Fruit fly (Drosophila melanogaster) whole organism, embryonic: Measurements from ENCODE around the gene Syp.

Experiments
- Adf1 ChIP-seq: fragments of 200-800 bp; sonication (Bioruptor generic); IDR thresholded peaks from 2 replicates; pipeline ENCODE4 v1.3.6; 2022; ENCODE audit warnings: missing biosample characterization, missing genetic modification characterization
- Aef1 ChIP-seq: fragments of 200-800 bp; sonication (Bioruptor generic); IDR thresholded peaks from 3 replicates; pipeline ENCODE4 v1.3.6; 2022; ENCODE audit warnings: missing biosample characterization, missing genetic modification characterization
- CG11247 ChIP-seq: fragments of 200-800 bp; sonication (Bioruptor generic); IDR thresholded peaks from 2 replicates; pipeline ENCODE4 v1.3.6; 2022; ENCODE audit warnings: missing biosample characterization, missing genetic modification characterization
- CG12659 ChIP-seq: fragments of 200-800 bp; sonication (Bioruptor generic); optimal IDR thresholded peaks from 3 replicates; lab custom pipeline; 2017; ENCODE audit warnings: mild to moderate bottlenecking, missing biosample characterization, missing genetic modification reagents, missing genetic modification characterization
- CG12769 ChIP-seq: fragments of 200-800 bp; sonication (Bioruptor generic); optimal IDR thresholded peaks from 2 replicates; lab custom pipeline; 2019; ENCODE audit warnings: missing biosample characterization, mild to moderate bottlenecking, missing genetic modification characterization, moderate library complexity
- CG13894 ChIP-seq: fragments of 200-800 bp; sonication (Bioruptor generic); optimal IDR thresholded peaks from 3 replicates; lab custom pipeline; 2018; ENCODE audit warnings: missing biosample characterization, mild to moderate bottlenecking, missing genetic modification characterization, moderate library complexity
- CG18599 ChIP-seq: fragments of 200-800 bp; sonication (Bioruptor generic); optimal IDR thresholded peaks from 3 replicates; lab custom pipeline; 2017; ENCODE audit warnings: missing biosample characterization, missing genetic modification characterization, mild to moderate bottlenecking, moderate library complexity, missing genetic modification reagents
- CG18619 ChIP-seq: fragments of 200-800 bp; sonication (Bioruptor generic); optimal IDR thresholded peaks from 3 replicates; lab custom pipeline; 2017; ENCODE audit warnings: missing biosample characterization, mild to moderate bottlenecking, missing genetic modification characterization
- CG34422 ChIP-seq: fragments of 200-800 bp; sonication (Bioruptor generic); IDR thresholded peaks from 3 replicates; pipeline ENCODE4 v1.3.6; 2022; ENCODE audit warnings: missing biosample characterization, missing genetic modification characterization
- CG3726 ChIP-seq: fragments of 200-800 bp; sonication (Bioruptor generic); IDR thresholded peaks from 3 replicates; pipeline ENCODE4, ENCODE4 v1.3.6; 2022; ENCODE audit warnings: missing biosample characterization, missing genetic modification characterization
- CG42726 ChIP-seq: fragments of 200-800 bp; sonication (Bioruptor generic); IDR thresholded peaks from 2 replicates; pipeline ENCODE4 v1.3.6; 2022; ENCODE audit warnings: missing biosample characterization, missing genetic modification characterization; ENCODE audit not compliant: partially characterized antibody
- CG4282 ChIP-seq: fragments of 200-800 bp; sonication (Bioruptor generic); optimal IDR thresholded peaks from 2 replicates; lab custom pipeline; 2016; ENCODE audit warnings: missing biosample characterization, missing genetic modification characterization
- CG4854 ChIP-seq: fragments of 200-800 bp; sonication (Bioruptor generic); optimal IDR thresholded peaks from 2 replicates; lab custom pipeline; 2016; ENCODE audit warnings: missing biosample characterization, missing genetic modification characterization, inconsistent platforms
- CG7357 ChIP-seq: fragments of 200-800 bp; sonication (Bioruptor generic); IDR thresholded peaks from 3 replicates; pipeline ENCODE4 v1.3.6; 2022; ENCODE audit warnings: missing biosample characterization, missing genetic modification characterization
- CG8388 ChIP-seq: fragments of 200-800 bp; sonication (Bioruptor generic); optimal IDR thresholded peaks from 2 replicates; lab custom pipeline; 2019; ENCODE audit warnings: missing biosample characterization, mild to moderate bottlenecking, missing genetic modification characterization, moderate library complexity
- Dbx ChIP-seq: fragments of 200-800 bp; sonication (Bioruptor generic); IDR thresholded peaks from 3 replicates; pipeline ENCODE4 v1.3.6; 2022; ENCODE audit warnings: missing biosample characterization, missing genetic modification characterization
- Ets65A ChIP-seq: fragments of 200-800 bp; sonication (Bioruptor generic); peaks from one replicate; lab custom pipeline; 2016; ENCODE audit warnings: missing biosample characterization, missing genetic modification characterization
- Hr3 ChIP-seq: fragments of 200-800 bp; sonication (Bioruptor generic); optimal IDR thresholded peaks from 3 replicates; lab custom pipeline; 2016; ENCODE audit warnings: missing biosample characterization, missing genetic modification characterization
- Hsf ChIP-seq: fragments of 200-800 bp; sonication (Bioruptor generic); optimal IDR thresholded peaks from 3 replicates; lab custom pipeline; 2016; ENCODE audit warnings: missing biosample characterization, missing genetic modification characterization
- Max ChIP-seq: fragments of 200-800 bp; sonication (Bioruptor generic); optimal IDR thresholded peaks from 2 replicates; lab custom pipeline; 2016; ENCODE audit warnings: missing biosample characterization, mild to moderate bottlenecking, missing genetic modification characterization
- NC2α ChIP-seq: fragments of 200-800 bp; sonication (Bioruptor generic); optimal IDR thresholded peaks from 2 replicates; lab custom pipeline; 2016; ENCODE audit warnings: missing biosample characterization, missing genetic modification characterization
- NC2β ChIP-seq: fragments of 200-800 bp; sonication (Bioruptor generic); optimal IDR thresholded peaks from 2 replicates; lab custom pipeline; 2016; ENCODE audit warnings: missing biosample characterization, missing genetic modification characterization
- Opbp ChIP-seq: fragments of 200-800 bp; sonication (Bioruptor generic); IDR thresholded peaks from 3 replicates; pipeline ENCODE4 v1.3.6; 2022; ENCODE audit warnings: missing biosample characterization, missing genetic modification characterization; ENCODE audit not compliant: partially characterized antibody
- Spps ChIP-seq: fragments of 200-800 bp; sonication (Bioruptor generic); optimal IDR thresholded peaks from 2 replicates; lab custom pipeline; 2018; ENCODE audit warnings: missing biosample characterization, mild to moderate bottlenecking, missing genetic modification characterization
- Taf1 ChIP-seq: fragments of 200-800 bp; sonication (Bioruptor generic); IDR thresholded peaks from 2 replicates; pipeline ENCODE4 v1.3.6; 2022; ENCODE audit warnings: missing biosample characterization, missing genetic modification characterization
- aop ChIP-seq: fragments of 200-800 bp; sonication (Bioruptor generic); IDR thresholded peaks from 2 replicates; pipeline ENCODE4 v1.3.6; 2022; ENCODE audit warnings: missing biosample characterization, missing genetic modification characterization
- bigmax ChIP-seq: fragments of 200-800 bp; sonication (Bioruptor generic); optimal IDR thresholded peaks from 2 replicates; lab custom pipeline; 2018; ENCODE audit warnings: missing biosample characterization, mild to moderate bottlenecking, missing genetic modification characterization
- cwo ChIP-seq: fragments of 200-800 bp; sonication (Bioruptor generic); optimal IDR thresholded peaks from 3 replicates; lab custom pipeline; 2017; ENCODE audit warnings: missing biosample characterization, missing genetic modification characterization, mild to moderate bottlenecking, moderate library complexity, missing genetic modification reagents
- ems ChIP-seq: fragments of 200-800 bp; sonication (Bioruptor generic); optimal IDR thresholded peaks from 3 replicates; lab custom pipeline; 2016; ENCODE audit warnings: missing biosample characterization, missing genetic modification characterization
- ewg ChIP-seq: fragments of 200-800 bp; sonication (Bioruptor generic); optimal IDR thresholded peaks from 3 replicates; lab custom pipeline; 2017; ENCODE audit warnings: mild to moderate bottlenecking, missing biosample characterization, missing genetic modification reagents, missing genetic modification characterization
- ftz-f1 ChIP-seq: fragments of 200-800 bp; sonication (Bioruptor generic); optimal IDR thresholded peaks from 2 replicates; lab custom pipeline; 2016; ENCODE audit warnings: missing biosample characterization, missing genetic modification characterization
- fu2 ChIP-seq: fragments of 200-800 bp; sonication (Bioruptor generic); optimal IDR thresholded peaks from 2 replicates; lab custom pipeline; 2016; ENCODE audit warnings: missing biosample characterization, missing genetic modification characterization
- gce ChIP-seq: fragments of 200-800 bp; sonication (Bioruptor generic); IDR thresholded peaks from 3 replicates; pipeline ENCODE4 v1.3.6; 2022; ENCODE audit warnings: missing biosample characterization, missing genetic modification characterization
- gcm ChIP-seq: fragments of 200-800 bp; sonication (Bioruptor generic); optimal IDR thresholded peaks from 2 replicates; lab custom pipeline; 2019; ENCODE audit warnings: missing biosample characterization, mild to moderate bottlenecking, missing genetic modification characterization, moderate library complexity
- gcm2 ChIP-seq: fragments of 200-800 bp; sonication (Bioruptor generic); optimal IDR thresholded peaks from 2 replicates; lab custom pipeline; 2016; ENCODE audit warnings: missing biosample characterization, missing genetic modification characterization
- gfzf ChIP-seq: fragments of 200-800 bp; sonication (Bioruptor generic); optimal IDR thresholded peaks from 2 replicates; lab custom pipeline; 2016; ENCODE audit warnings: missing biosample characterization, mild to moderate bottlenecking, missing genetic modification characterization, moderate library complexity
- gt ChIP-seq: fragments of 200-800 bp; sonication (Bioruptor generic); IDR thresholded peaks from 2 replicates; pipeline ENCODE4 v1.3.6; 2022; ENCODE audit warnings: missing biosample characterization, missing genetic modification characterization
- jigr1 ChIP-seq: fragments of 200-800 bp; sonication (Bioruptor generic); IDR thresholded peaks from 3 replicates; pipeline ENCODE4 v1.3.6; 2022; ENCODE audit warnings: missing biosample characterization, missing genetic modification characterization
- kah ChIP-seq: fragments of 200-800 bp; sonication (Bioruptor generic); optimal IDR thresholded peaks from 2 replicates; lab custom pipeline; 2018; ENCODE audit warnings: missing biosample characterization, mild to moderate bottlenecking, missing genetic modification characterization
- nau ChIP-seq: fragments of 200-800 bp; sonication (Bioruptor generic); optimal IDR thresholded peaks from 3 replicates; lab custom pipeline; 2017; ENCODE audit warnings: missing biosample characterization, mild to moderate bottlenecking, missing genetic modification characterization, missing genetic modification reagents
- nerfin-2 ChIP-seq: fragments of 200-800 bp; sonication (Bioruptor generic); IDR thresholded peaks from 2 replicates; pipeline ENCODE4 v1.3.6; 2022; ENCODE audit warnings: missing biosample characterization, missing genetic modification characterization; ENCODE audit not compliant: partially characterized antibody
- prd ChIP-seq, 3 experiments: fragments of >200 bp in 2 of 3; fragments of 200-800 bp in 1 of 3; sonication (Bioruptor generic) in 1 of 3; optimal IDR thresholded peaks in 2 of 3; IDR thresholded peaks in 1 of 3; 2 replicates in 2 of 3; 3 replicates in 1 of 3; pipeline versions ENCODE4 v1.3.6 to Lab custom; 2017 to 2022; ENCODE audit warnings: missing biosample characterization in 1 of 3, missing genetic modification characterization in 1 of 3
- rib ChIP-seq: fragments of 200-800 bp; sonication (Bioruptor generic); IDR thresholded peaks from 2 replicates; pipeline ENCODE4 v1.3.6; 2022; ENCODE audit warnings: missing biosample characterization, missing genetic modification characterization
- sd ChIP-seq: fragments of 200-800 bp; sonication (Bioruptor generic); optimal IDR thresholded peaks from 3 replicates; lab custom pipeline; 2018; ENCODE audit warnings: missing biosample characterization, mild to moderate bottlenecking, missing genetic modification characterization, moderate library complexity
- seq ChIP-seq: fragments of 200-800 bp; sonication (Bioruptor generic); IDR thresholded peaks from 2 replicates; pipeline ENCODE4 v1.3.6; 2022; ENCODE audit warnings: missing biosample characterization, missing genetic modification characterization
- stc ChIP-seq: fragments of 200-800 bp; sonication (Bioruptor generic); IDR thresholded peaks from 2 replicates; pipeline ENCODE4 v1.3.6; 2022; ENCODE audit warnings: missing biosample characterization, missing genetic modification characterization
- trem ChIP-seq: fragments of 200-800 bp; optimal IDR thresholded peaks from 3 replicates; lab custom pipeline; 2019; ENCODE audit warnings: missing biosample characterization, mild to moderate bottlenecking, missing genetic modification characterization, moderate library complexity
- trh ChIP-seq: fragments of 200-800 bp; sonication (Bioruptor generic); optimal IDR thresholded peaks from 2 replicates; lab custom pipeline; 2016; ENCODE audit warnings: missing biosample characterization, missing genetic modification characterization
- unpg ChIP-seq: fragments of 200-800 bp; sonication (Bioruptor generic); optimal IDR thresholded peaks from 3 replicates; lab custom pipeline; 2018; ENCODE audit warnings: missing biosample characterization, mild to moderate bottlenecking, missing genetic modification characterization, moderate library complexity
- wor ChIP-seq: fragments of 200-800 bp; sonication (Bioruptor generic); IDR thresholded peaks from 2 replicates; pipeline ENCODE4 v1.3.6; 2022; ENCODE audit warnings: missing biosample characterization, missing genetic modification characterization
- zen2 ChIP-seq: fragments of 200-800 bp; sonication (Bioruptor generic); IDR thresholded peaks from 3 replicates; pipeline ENCODE4 v1.3.6; 2022; ENCODE audit warnings: missing biosample characterization, missing genetic modification characterization; ENCODE audit not compliant: partially characterized antibody

Syp gene

dm6 chr3R:20735405-20735804 is 21.1 kb upstream of the Syp start, which contains the start of gene Cdk2 (continued):
- TF ChIP-seq gcm2 (no peak), gt (GFP tag; lab: Robert Waterston, UW) (no peak), trh (GFP tag; lab: Kevin White, UChicago) (no peak), wor (GFP tag; lab: Robert Waterston, UW) (no peak), CG4282 (no peak), sd (tag; lab: Kevin White, UChicago) (no peak), cwo (GFP tag; lab: Kevin White, UChicago) (no peak), CG12769 (tag; lab: Kevin White, UChicago) (no peak), jigr1 (GFP tag; lab: Robert Waterston, UW) (no peak; the same call in 2 of the 3 replicates), gcm (no peak), CG42726 (GFP tag; lab: Robert Waterston, UW) (peak; percentile 96), NC2α (no peak), Taf1 (GFP tag; lab: Robert Waterston, UW) (no peak), CG13894 (tag; lab: Kevin White, UChicago) (peak; percentile 5), CG8388 (GFP tag; lab: Kevin White, UChicago) (no peak), Hr3 (no peak), ftz-f1 (GFP tag; lab: Kevin White, UChicago) (no peak), prd (optimal IDR thresholded peaks at IDR 0.05; lab: Kevin White, UChicago) (no peak), prd (GFP tag; IDR thresholded peaks at IDR 0.05; lab: Robert Waterston, UW) (no peak), gce (GFP tag; lab: Robert Waterston, UW) (no peak), fu2 (no peak), Opbp (GFP tag; lab: Robert Waterston, UW) (peak; percentile 95), Aef1 (GFP tag; lab: Robert Waterston, UW) (no peak), Adf1 (GFP tag; lab: Robert Waterston, UW) (no peak), ewg (GFP tag; lab: Kevin White, UChicago) (no peak), rib (GFP tag; lab: Robert Waterston, UW) (no peak), kah (GFP tag; lab: Kevin White, UChicago) (no peak), Max (GFP tag; lab: Kevin White, UChicago) (no peak), zen2 (peak; percentile 84), ems (GFP tag; lab: Kevin White, UChicago) (no peak), Ets65A (GFP tag; lab: Kevin White, UChicago) (peak; percentile 72), unpg (GFP tag; lab: Kevin White, UChicago) (no peak), CG11247 (GFP tag; lab: Robert Waterston, UW) (no peak), gfzf (GFP tag; lab: Kevin White, UChicago) (peak; percentile 1), bigmax (GFP tag; lab: Kevin White, UChicago) (peak; percentile 67), nau (GFP tag; lab: Kevin White, UChicago) (no peak), CG7357 (GFP tag; lab: Robert Waterston, UW) (no peak), Dbx (GFP tag; lab: Robert Waterston, UW) (no peak), CG34422 (GFP tag; lab: Robert Waterston, UW) (peak; percentile 73; the same call in 1 of the 3 replicates), seq (GFP tag; lab: Robert Waterston, UW) (no peak), stc (no peak), Spps (tag; lab: Kevin White, UChicago) (no peak), CG18599 (GFP tag; lab: Kevin White, UChicago) (no peak), nerfin-2 (GFP tag; lab: Robert Waterston, UW) (peak; percentile 81), Hsf (peak; percentile 6), CG12659 (GFP tag; lab: Kevin White, UChicago) (peak; percentile 38), NC2β (no peak), trem (tag; lab: Kevin White, UChicago) (peak; percentile 45), CG18619 (no peak), CG3726 (GFP tag; lab: Robert Waterston, UW) (no peak), CG4854 (no peak), aop (no peak)
